Worm (Caenorhabditis elegans): ENCODE measurements around the gene C55C3.1.

ce11 chrIV:5703443-5703842 is 5.5 kb upstream of the C55C3.1 start, which contains the start of the genes C55C3.73 and perm-5:
- no peak for TF ChIP-seq fkh-6 (tag; optimal IDR thresholded peaks at IDR 0.05)
- TF ChIP-seq elt-2 (tag; optimal IDR thresholded peaks at IDR 0.05): no peak
- no peak for TF ChIP-seq pqm-1 (tag; optimal IDR thresholded peaks at IDR 0.05)
- TF ChIP-seq tbx-2 (tag; optimal IDR thresholded peaks at IDR 0.05): no peak
- TF ChIP-seq ceh-9 (tag; optimal IDR thresholded peaks at IDR 0.05): no peak
- no peak for TF ChIP-seq pat-9 (tag; optimal IDR thresholded peaks at IDR 0.05)
- no peak for TF ChIP-seq ets-4 (tag; optimal IDR thresholded peaks at IDR 0.05)
- TF ChIP-seq F13H6.1 (tag; optimal IDR thresholded peaks at IDR 0.05): no peak
- no peak for TF ChIP-seq ahr-1 (tag; optimal IDR thresholded peaks at IDR 0.05)
- no peak for TF ChIP-seq hlh-30 (tag; optimal IDR thresholded peaks at IDR 0.05; ENCODE audit: insufficient read depth)

Measured in whole organism, late embryonic.